Worm (Caenorhabditis elegans) whole organism, early embryonic: ENCODE data around the gene srh-28.

Experiments used
- B0310.2 ChIP-seq: sonication (generic microtip); optimal IDR thresholded peaks from 2 replicates; lab custom pipeline; 2016; ENCODE audit warnings: mild to moderate bottlenecking, missing genetic modification characterization, missing compliant biosample characterization
- F13C5.2 ChIP-seq: sonication (generic microtip); optimal IDR thresholded peaks from 2 replicates; lab custom pipeline; 2017; ENCODE audit warnings: mild to moderate bottlenecking, missing genetic modification characterization, inconsistent platforms, missing compliant biosample characterization
- aly-1 ChIP-seq: sonication (generic microtip); optimal IDR thresholded peaks from 2 replicates; lab custom pipeline; 2016; ENCODE audit warnings: missing genetic modification characterization, missing compliant biosample characterization
- ama-1 ChIP-seq: fragments of 150-350 bp; optimal IDR thresholded peaks from 2 replicates; lab custom pipeline; 2014
- ceh-13 ChIP-seq: fragments of 200-800 bp; sonication (Bioruptor generic); optimal IDR thresholded peaks from 2 replicates; lab custom pipeline; 2018; ENCODE audit warnings: mild to moderate bottlenecking, missing genetic modification characterization, missing compliant biosample characterization
- ceh-36 ChIP-seq: sonication (generic microtip); optimal IDR thresholded peaks from 2 replicates; lab custom pipeline; 2016; ENCODE audit warnings: missing genetic modification characterization, inconsistent platforms, missing compliant biosample characterization
- ets-7 ChIP-seq: sonication (generic microtip); optimal IDR thresholded peaks from 2 replicates; lab custom pipeline; 2016; ENCODE audit warnings: missing genotype, missing genetic modification characterization, missing compliant biosample characterization
- flt-1 ChIP-seq: fragments of 200-800 bp; sonication (Bioruptor generic); IDR thresholded peaks from 2 replicates; pipeline ENCODE4 v1.3.6; 2022; ENCODE audit warnings: missing genetic modification characterization, missing compliant biosample characterization
- hmbx-1 ChIP-seq: sonication (generic microtip); optimal IDR thresholded peaks from 2 replicates; lab custom pipeline; 2016; ENCODE audit warnings: mild to moderate bottlenecking, missing genetic modification characterization, missing compliant biosample characterization
- hmg-4 ChIP-seq: fragments of 200-800 bp; sonication (Bioruptor generic); optimal IDR thresholded peaks from 2 replicates; lab custom pipeline; 2018; ENCODE audit warnings: mild to moderate bottlenecking, missing genetic modification characterization, missing compliant biosample characterization
- hnd-1 ChIP-seq: sonication (generic microtip); optimal IDR thresholded peaks from 2 replicates; lab custom pipeline; 2016; ENCODE audit warnings: missing genetic modification characterization, missing compliant biosample characterization
- pes-1 ChIP-seq: fragments of 200-800 bp; sonication (Bioruptor generic); IDR thresholded peaks from 2 replicates; pipeline ENCODE4 v1.3.6; 2022; ENCODE audit warnings: missing genetic modification reagents, missing genetic modification characterization, missing compliant biosample characterization
- scrt-1 ChIP-seq: fragments of 200-800 bp; sonication (Bioruptor generic); IDR thresholded peaks from 2 replicates; pipeline ENCODE4 v1.3.6; 2022; ENCODE audit warnings: missing genetic modification characterization, missing compliant biosample characterization
- sea-1 ChIP-seq: fragments of 200-800 bp; sonication (Bioruptor generic); conservative IDR thresholded peaks from 2 replicates; pipeline ENCODE4 v1.3.6; 2022; ENCODE audit warnings: missing genetic modification characterization, missing compliant biosample characterization
- tbx-11 ChIP-seq: fragments of 200-800 bp; sonication (Bioruptor generic); IDR thresholded peaks from 2 replicates; pipeline ENCODE4 v1.3.6; 2022; ENCODE audit warnings: missing genetic modification characterization, missing compliant biosample characterization
- tbx-37 ChIP-seq: fragments of 200-800 bp; sonication (Bioruptor generic); conservative IDR thresholded peaks from 2 replicates; pipeline ENCODE4 v1.3.6; 2022; ENCODE audit warnings: missing genetic modification reagents, missing genetic modification characterization, missing compliant biosample characterization
- tra-4 ChIP-seq: sonication (generic microtip); optimal IDR thresholded peaks from 2 replicates; lab custom pipeline; 2017; ENCODE audit warnings: missing genetic modification characterization, missing compliant biosample characterization

srh-28 gene

DNA sequence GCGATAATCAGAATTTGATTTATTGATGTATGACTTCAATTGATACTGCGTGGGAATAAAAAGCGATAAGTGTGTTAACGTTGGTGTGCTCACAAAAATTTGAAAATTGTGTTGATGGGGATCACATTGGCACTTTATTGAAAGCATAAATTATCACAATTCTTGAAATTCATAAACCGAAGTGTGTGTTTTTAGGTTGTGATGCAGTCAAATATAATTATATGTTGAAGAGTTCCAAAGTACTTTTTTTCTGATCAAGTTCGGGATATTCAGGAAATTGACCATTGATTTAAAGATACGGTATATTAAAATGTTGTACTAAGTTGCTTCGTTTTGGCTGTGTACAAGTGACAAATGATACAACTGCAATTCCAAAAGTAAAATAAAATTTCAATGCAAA lies at the start of gene srh-28:
Gene srh-28, minus strand, starts transcription at position 101 of the 400 bp plus-strand sequence.
- TF ChIP-seq sea-1 (GFP tag; lab: Robert Waterston, UW) (no peak), hmg-4 (GFP tag; lab: Kevin White, UChicago) (no peak), F13C5.2 (tag; lab: Kevin White, UChicago) (no peak)

DNA sequence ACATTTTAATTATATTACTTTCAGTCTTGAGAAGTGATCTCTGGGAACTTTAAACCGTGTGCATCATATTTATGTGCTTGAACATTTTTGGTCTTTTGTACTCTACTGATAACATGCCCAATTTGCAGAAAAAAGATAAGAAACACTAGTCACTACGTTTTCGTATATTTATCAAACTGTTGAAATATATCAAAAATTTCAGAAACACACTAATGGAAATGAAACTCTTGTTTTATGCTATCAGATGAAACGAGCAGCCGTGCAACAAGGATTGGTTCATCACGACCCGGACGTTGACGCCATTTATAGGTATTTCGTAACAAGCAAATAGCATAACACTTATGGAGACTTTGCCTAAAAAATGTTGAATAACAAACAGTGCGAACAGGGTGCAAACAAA lies 47.8 kb upstream of the srh-28 start:
- TF ChIP-seq B0310.2 (tag; lab: Kevin White, UChicago), result no peak

DNA sequence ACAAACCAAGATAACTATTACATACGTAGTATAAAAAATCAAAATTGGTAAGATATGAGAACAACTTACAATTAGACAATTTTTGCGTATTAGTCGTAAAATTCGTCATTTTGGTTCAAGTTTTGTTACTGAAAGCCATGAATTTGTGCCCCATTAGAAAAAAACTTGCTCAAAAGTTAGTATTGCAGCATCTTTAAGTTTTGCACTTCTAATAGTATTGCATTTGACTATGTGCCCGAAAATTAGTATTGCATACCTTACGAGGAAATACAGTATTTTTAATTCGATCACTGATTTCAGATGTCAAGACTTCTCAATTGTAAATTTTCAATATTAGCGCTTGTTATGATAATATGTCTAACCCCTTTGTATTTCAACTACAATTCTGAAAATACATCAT lies 45.9 kb upstream of the srh-28 start, which contains the start of gene T15B7.8:
Gene T15B7.8, plus strand, starts transcription at position 301 of the 400 bp plus-strand sequence.
- TF ChIP-seq ets-7 (tag; lab: Kevin White, UChicago) (no peak), tra-4 (no peak), ceh-36 (tag; lab: Kevin White, UChicago) (no peak), F13C5.2 (tag; lab: Kevin White, UChicago) (no peak), hnd-1 (no peak), tbx-11 (GFP tag; lab: Robert Waterston, UW) (no peak), ama-1 (lab: Kevin White, UChicago) (no peak), pes-1 (GFP tag; lab: Robert Waterston, UW) (no peak), aly-1 (tag; lab: Kevin White, UChicago) (no peak), ceh-13 (no peak), flt-1 (GFP tag; lab: Robert Waterston, UW) (no peak), hmg-4 (GFP tag; lab: Kevin White, UChicago) (no peak), B0310.2 (tag; lab: Kevin White, UChicago) (no peak), hmbx-1 (no peak), sea-1 (GFP tag; lab: Robert Waterston, UW) (no peak), tbx-37 (no peak), scrt-1 (GFP tag; lab: Robert Waterston, UW) (no peak)

DNA sequence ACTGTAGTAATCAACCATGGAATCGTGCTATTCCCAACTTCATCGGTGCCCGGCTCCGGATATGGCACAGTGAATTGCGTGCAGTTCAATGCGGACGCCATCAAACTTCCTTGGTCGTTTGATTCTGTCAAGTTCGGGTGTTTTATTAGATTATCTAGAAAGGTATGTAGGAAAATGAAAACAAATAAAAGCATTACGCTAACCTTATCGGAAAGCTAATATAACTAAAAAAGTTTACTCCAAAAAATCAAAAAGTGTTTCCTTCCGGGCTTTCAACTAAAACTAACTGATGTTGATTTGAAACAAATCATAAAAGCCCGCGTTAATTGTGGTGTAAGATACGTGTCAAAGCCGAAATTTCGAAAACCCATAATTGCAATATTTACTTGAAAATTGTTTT lies 44.2 kb upstream of the srh-28 start, which contains the start of gene dmsr-13:
Gene dmsr-13, minus strand, starts transcription at position 101 of the 400 bp plus-strand sequence.
- TF ChIP-seq pes-1 (GFP tag; lab: Robert Waterston, UW), result no peak
- no peak for TF ChIP-seq ceh-36 (tag; lab: Kevin White, UChicago)
- TF ChIP-seq ama-1 (lab: Kevin White, UChicago), result no peak
- TF ChIP-seq ceh-13, result no peak
- TF ChIP-seq hnd-1, result no peak
- no peak for TF ChIP-seq hmg-4 (GFP tag; lab: Kevin White, UChicago)
- TF ChIP-seq B0310.2 (tag; lab: Kevin White, UChicago), result no peak
- no peak for TF ChIP-seq sea-1 (GFP tag; lab: Robert Waterston, UW)
- no peak for TF ChIP-seq F13C5.2 (tag; lab: Kevin White, UChicago)
- no peak for TF ChIP-seq aly-1 (tag; lab: Kevin White, UChicago)
- TF ChIP-seq tbx-11 (GFP tag; lab: Robert Waterston, UW), result no peak
- TF ChIP-seq tbx-37, result no peak
- no peak for TF ChIP-seq ets-7 (tag; lab: Kevin White, UChicago)
- TF ChIP-seq scrt-1 (GFP tag; lab: Robert Waterston, UW), result no peak
- no peak for TF ChIP-seq hmbx-1
- no peak for TF ChIP-seq flt-1 (GFP tag; lab: Robert Waterston, UW)
- TF ChIP-seq tra-4, result no peak

DNA sequence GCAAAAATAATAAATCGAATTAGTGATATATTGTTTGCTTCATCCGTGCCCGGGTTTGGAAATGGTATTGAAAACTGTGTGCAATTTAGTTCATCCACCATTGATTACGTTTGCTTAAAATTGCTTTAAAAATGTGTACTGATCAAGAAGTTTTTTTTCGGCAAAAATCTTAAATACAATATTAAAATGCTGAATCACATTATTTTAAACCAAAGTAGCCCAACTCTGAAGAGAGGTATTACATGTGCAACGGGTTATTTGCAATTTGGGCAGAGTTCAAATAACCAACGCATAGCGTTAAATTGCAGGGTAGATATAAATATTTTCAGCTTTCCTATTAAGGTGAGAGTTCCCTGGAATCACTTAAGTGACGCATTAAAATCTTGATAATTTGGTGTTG lies 41.6 kb upstream of the srh-28 start, which contains the start of gene dmsr-14:
Gene dmsr-14, minus strand, starts transcription at position 101 of the 400 bp plus-strand sequence.
- no peak for TF ChIP-seq F13C5.2 (tag; lab: Kevin White, UChicago)
- TF ChIP-seq B0310.2 (tag; lab: Kevin White, UChicago), result no peak
- TF ChIP-seq tbx-37, result no peak
- TF ChIP-seq hmbx-1, result no peak
- TF ChIP-seq scrt-1 (GFP tag; lab: Robert Waterston, UW), result no peak
- TF ChIP-seq ceh-13, result no peak
- no peak for TF ChIP-seq flt-1 (GFP tag; lab: Robert Waterston, UW)
- TF ChIP-seq hmg-4 (GFP tag; lab: Kevin White, UChicago), result no peak
- no peak for TF ChIP-seq sea-1 (GFP tag; lab: Robert Waterston, UW)
- no peak for TF ChIP-seq ama-1 (lab: Kevin White, UChicago)
- TF ChIP-seq tra-4, result no peak
- no peak for TF ChIP-seq tbx-11 (GFP tag; lab: Robert Waterston, UW)
- TF ChIP-seq pes-1 (GFP tag; lab: Robert Waterston, UW), result no peak
- no peak for TF ChIP-seq aly-1 (tag; lab: Kevin White, UChicago)
- TF ChIP-seq ets-7 (tag; lab: Kevin White, UChicago), result no peak
- no peak for TF ChIP-seq ceh-36 (tag; lab: Kevin White, UChicago)
- no peak for TF ChIP-seq hnd-1

DNA sequence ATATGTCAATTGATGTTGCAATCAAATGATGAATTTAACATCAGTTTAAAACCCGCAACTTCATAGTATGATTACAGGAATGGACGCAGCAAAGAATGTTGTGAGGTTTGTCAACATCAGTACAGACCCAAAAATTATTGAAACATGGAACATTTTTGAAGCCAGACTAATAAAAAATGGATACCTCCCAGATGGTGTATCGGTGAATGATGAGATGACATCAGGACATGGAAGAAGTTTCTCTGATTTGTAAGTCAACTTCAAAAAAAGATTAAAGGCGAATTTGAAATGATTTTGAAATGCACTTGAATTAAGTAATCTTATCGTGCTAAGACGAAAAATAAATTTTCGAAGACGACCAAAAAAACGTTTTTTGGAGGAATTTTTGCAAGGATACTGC lies 38.3 kb upstream of the srh-28 start:
- TF ChIP-seq sea-1 (GFP tag; lab: Robert Waterston, UW), result no peak
- no peak for TF ChIP-seq pes-1 (GFP tag; lab: Robert Waterston, UW)
- TF ChIP-seq B0310.2 (tag; lab: Kevin White, UChicago), result no peak
- no peak for TF ChIP-seq ama-1 (lab: Kevin White, UChicago)
- TF ChIP-seq hnd-1, result no peak
- TF ChIP-seq ceh-36 (tag; lab: Kevin White, UChicago), result no peak
- no peak for TF ChIP-seq hmbx-1
- TF ChIP-seq hmg-4 (GFP tag; lab: Kevin White, UChicago), result no peak
- no peak for TF ChIP-seq tbx-37
- no peak for TF ChIP-seq tra-4
- TF ChIP-seq F13C5.2 (tag; lab: Kevin White, UChicago), result no peak
- no peak for TF ChIP-seq flt-1 (GFP tag; lab: Robert Waterston, UW)
- TF ChIP-seq aly-1 (tag; lab: Kevin White, UChicago), result no peak
- TF ChIP-seq ets-7 (tag; lab: Kevin White, UChicago), result no peak
- TF ChIP-seq scrt-1 (GFP tag; lab: Robert Waterston, UW), result no peak
- TF ChIP-seq tbx-11 (GFP tag; lab: Robert Waterston, UW), result no peak
- no peak for TF ChIP-seq ceh-13

DNA sequence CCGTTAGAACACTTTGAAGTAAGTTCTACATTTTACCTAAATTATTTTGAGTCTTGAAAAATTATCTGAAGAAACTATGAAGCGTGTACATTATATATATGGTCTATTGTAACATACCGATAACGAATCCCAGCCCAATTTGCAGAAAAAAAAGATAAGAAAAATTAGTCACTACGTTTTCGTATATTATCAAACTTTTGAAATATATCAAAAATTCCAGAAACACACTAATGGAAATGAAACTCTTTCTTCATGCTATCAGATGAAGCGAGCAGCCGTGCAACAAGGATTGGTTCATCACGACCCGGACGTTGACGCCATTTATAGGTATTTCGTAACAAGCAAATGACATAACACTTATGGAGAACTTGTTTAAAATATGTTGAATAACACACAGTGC lies 36.3 kb upstream of the srh-28 start:
- TF ChIP-seq pes-1 (GFP tag; lab: Robert Waterston, UW) (no peak), ets-7 (tag; lab: Kevin White, UChicago) (no peak), tbx-11 (GFP tag; lab: Robert Waterston, UW) (no peak), flt-1 (GFP tag; lab: Robert Waterston, UW) (no peak), sea-1 (GFP tag; lab: Robert Waterston, UW) (no peak), hmbx-1 (no peak)
